Fruit fly (Drosophila melanogaster): ENCODE data around the gene CG4572.
A peak's percentile ranks its signal among the peaks of the same experiment; 100 is the strongest.

Gene CG4572

DNA sequence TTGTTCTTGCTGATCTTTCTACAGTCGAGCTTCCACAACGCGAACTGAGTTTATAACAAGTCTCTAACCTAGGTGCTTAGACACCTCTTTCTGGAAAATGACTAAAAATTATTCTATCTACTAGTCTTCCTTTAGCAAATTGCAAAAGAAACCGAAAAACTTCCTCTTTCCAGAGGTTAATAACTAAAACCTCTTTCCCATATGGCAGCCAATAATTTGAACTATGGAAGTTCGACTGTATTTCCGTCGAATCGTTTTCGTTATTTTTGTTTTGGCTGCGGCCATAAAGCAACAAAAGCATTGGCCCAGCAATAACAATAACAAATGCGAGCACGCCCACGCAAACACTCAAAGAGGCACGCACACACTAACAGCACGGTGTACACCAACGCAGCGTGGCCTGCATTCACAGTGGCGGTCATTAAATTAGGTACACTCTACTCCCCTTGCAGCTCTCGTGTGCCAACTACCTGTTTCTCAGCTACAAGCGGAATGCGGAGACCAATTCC, 16.3 kb upstream of the CG4572 start (continued):
- TF ChIP-seq pho (GFP tag; optimal IDR thresholded peaks at IDR 0.05) (peak; percentile 36), CG4820 (GFP tag; optimal IDR thresholded peaks at IDR 0.05) (peak; percentile 37), phol (tag; optimal IDR thresholded peaks at IDR 0.05) (peak; percentile 56), Elba2 (GFP tag; optimal IDR thresholded peaks at IDR 0.05) (no peak), CG5953 (GFP tag; IDR thresholded peaks at IDR 0.05) (no peak), CG12155 (GFP tag; optimal IDR thresholded peaks at IDR 0.05) (peak; percentile 9), wdn (GFP tag; IDR thresholded peaks at IDR 0.05) (peak; percentile 51; the same call in 1 of the 2 replicates), CG9609 (GFP tag; optimal IDR thresholded peaks at IDR 0.05) (peak; percentile 20), Adf1 (GFP tag; IDR thresholded peaks at IDR 0.05) (peak; percentile 35; the same call in 1 of the 2 replicates), CG12744 (GFP tag; optimal IDR thresholded peaks at IDR 0.05) (no peak), CG17612 (GFP tag; IDR thresholded peaks at IDR 0.05) (no peak), jigr1 (GFP tag; IDR thresholded peaks at IDR 0.05) (no peak), B-H2 (GFP tag; optimal IDR thresholded peaks at IDR 0.05) (peak; percentile 43), trem (tag; optimal IDR thresholded peaks at IDR 0.05) (no peak), CG18619 (GFP tag; optimal IDR thresholded peaks at IDR 0.05) (peak; percentile 57), CG11093 (GFP tag; IDR thresholded peaks at IDR 0.05) (0 out of 3 replicates have a peak, but pooled peaks have one; percentile 29), CG14014 (GFP tag; IDR thresholded peaks at IDR 0.05) (peak; percentile 24; the same call in 1 of the 2 replicates), Atf-2 (GFP tag; optimal IDR thresholded peaks at IDR 0.05) (no peak), CG10366 (GFP tag; IDR thresholded peaks at IDR 0.05) (peak; percentile 8; the same call in 1 of the 2 replicates), CG4617 (GFP tag; optimal IDR thresholded peaks at IDR 0.05; ENCODE audit: borderline replicate concordance) (no peak), Dbx (GFP tag; IDR thresholded peaks at IDR 0.05) (peak; percentile 48; the same call in 1 of the 3 replicates), CG17568 (GFP tag; optimal IDR thresholded peaks at IDR 0.05) (no peak), CG18262 (tag; optimal IDR thresholded peaks at IDR 0.05) (peak; percentile 61), CTCF (GFP tag; optimal IDR thresholded peaks at IDR 0.05) (no peak), emc (GFP tag; optimal IDR thresholded peaks at IDR 0.05) (no peak), CG6254 (GFP tag; optimal IDR thresholded peaks at IDR 0.05) (peak; percentile 8), Hr39 (optimal IDR thresholded peaks at IDR 0.05) (no peak), CG7786 (GFP tag; optimal IDR thresholded peaks at IDR 0.05) (peak; percentile 43), mam (GFP tag; optimal IDR thresholded peaks at IDR 0.05) (peak; percentile 48), D19B (GFP tag; optimal IDR thresholded peaks at IDR 0.05) (no peak), knrl (GFP tag; IDR thresholded peaks at IDR 0.05; ENCODE audit: partially characterized antibody) (no peak), bbx (GFP tag; IDR thresholded peaks at IDR 0.05; ENCODE audit: partially characterized antibody) (no peak), Hr78 (GFP tag; optimal IDR thresholded peaks at IDR 0.05) (peak in 1 of 2 experiments; percentile 26), ftz-f1 (GFP tag; optimal IDR thresholded peaks at IDR 0.05) (no peak), CG31224 (GFP tag; IDR thresholded peaks at IDR 0.05) (no peak), her (GFP tag; optimal IDR thresholded peaks at IDR 0.05) (peak; percentile 8), hth (optimal IDR thresholded peaks at IDR 0.05) (no peak), CG10462 (GFP tag; optimal IDR thresholded peaks at IDR 0.05) (peak; percentile 3), CG2202 (tag; optimal IDR thresholded peaks at IDR 0.05) (no peak), CG12104 (GFP tag; optimal IDR thresholded peaks at IDR 0.05) (peak; percentile 36), CG14441 (GFP tag; IDR thresholded peaks at IDR 0.05) (peak; percentile 31; the same call in 1 of the 2 replicates), vvl (GFP tag; IDR thresholded peaks at IDR 0.05) (peak; percentile 46; the same call in 1 of the 2 replicates), CkIIα-i1 (GFP tag; IDR thresholded peaks at IDR 0.05) (no peak), CG33213 (GFP tag; optimal IDR thresholded peaks at IDR 0.05) (no peak), fd102C (GFP tag; optimal IDR thresholded peaks at IDR 0.05) (no peak), CG32772 (GFP tag; IDR thresholded peaks at IDR 0.05) (no peak), Lhr (GFP tag; optimal IDR thresholded peaks at IDR 0.05) (no peak), sens-2 (GFP tag; IDR thresholded peaks at IDR 0.05) (no peak), CG1832 (GFP tag; optimal IDR thresholded peaks at IDR 0.05) (no peak), Eip74EF (GFP tag; optimal IDR thresholded peaks at IDR 0.05) (peak in 1 of 2 experiments; percentile 71), CrebB (tag; optimal IDR thresholded peaks at IDR 0.05) (no peak), CG12236 (GFP tag; optimal IDR thresholded peaks at IDR 0.05) (no peak)
